Worm (Caenorhabditis elegans): ENCODE data around the gene C14A6.7.
"Not testable (repeated sequence)": the region's sequence is repeated elsewhere in the genome, so short reads cannot be mapped to it uniquely, and the experiment has no call there.

DNA sequence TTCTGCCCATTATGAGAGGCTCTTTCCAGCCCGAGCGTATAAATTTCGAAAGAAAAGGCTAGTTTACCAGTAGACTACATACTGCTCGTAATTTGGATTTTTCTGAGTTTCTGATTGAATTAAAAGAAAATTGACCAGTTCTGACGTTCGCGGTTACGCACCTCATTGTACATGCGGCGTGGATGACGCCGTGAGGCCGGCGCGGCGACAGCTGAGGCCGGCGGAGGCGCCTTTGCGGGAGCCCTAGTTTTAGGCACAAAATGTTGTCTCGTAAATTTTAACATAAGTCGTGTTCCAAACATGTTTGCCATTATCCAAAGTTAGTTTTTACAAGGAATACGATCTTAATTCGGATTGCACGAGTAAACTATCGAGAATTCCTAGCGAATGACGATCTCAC is 48.6 kb upstream of the C14A6.7 start, which contains the start of gene F16H6.9:
- TF ChIP-seq ceh-36 (tag; optimal IDR thresholded peaks at IDR 0.05); aly-1 (tag; optimal IDR thresholded peaks at IDR 0.05); tbx-11 (GFP tag; IDR thresholded peaks at IDR 0.05); ama-1 (optimal IDR thresholded peaks at IDR 0.05); hnd-1 (tag; optimal IDR thresholded peaks at IDR 0.05); tra-4 (tag; optimal IDR thresholded peaks at IDR 0.05); flt-1 (GFP tag; IDR thresholded peaks at IDR 0.05): not testable (repeated sequence)

All from whole organism, early embryonic.